Worm (Caenorhabditis elegans) whole organism, young adult: ENCODE results near the gene ZK792.1.
A peak's percentile ranks its signal among the peaks of the same experiment; 100 is the strongest.

ENCODE experiments used
- B0019.2 ChIP-seq: fragments of 200-800 bp; sonication (Bioruptor generic); conservative IDR thresholded peaks from 2 replicates; pipeline ENCODE4 v1.3.6; 2022; ENCODE audit warnings: missing genetic modification reagents, missing genetic modification characterization, missing compliant biosample characterization
- C06A6.2 ChIP-seq: fragments of 200-800 bp; sonication (Bioruptor generic); conservative IDR thresholded peaks from 2 replicates; pipeline ENCODE4 v1.3.6; 2022; ENCODE audit warnings: missing genetic modification characterization, missing compliant biosample characterization
- C17E4.6 ChIP-seq: fragments of 200-800 bp; sonication (Bioruptor generic); IDR thresholded peaks from 2 replicates; pipeline ENCODE4 v1.3.6; 2022; ENCODE audit warnings: missing genetic modification reagents, missing genetic modification characterization, missing compliant biosample characterization
- F23B12.7 ChIP-seq: sonication (generic microtip); optimal IDR thresholded peaks from 2 replicates; lab custom pipeline; 2017; ENCODE audit warnings: missing genetic modification characterization, mild to moderate bottlenecking, missing compliant biosample characterization, antibody characterized with exemption, moderate library complexity; ENCODE audit not compliant: insufficient read depth
- F39B2.1 ChIP-seq: fragments of 200-800 bp; sonication (Bioruptor generic); IDR thresholded peaks from 2 replicates; pipeline ENCODE4 v1.3.6; 2022; ENCODE audit warnings: missing genetic modification reagents, missing genetic modification characterization, missing compliant biosample characterization
- K11D2.4 ChIP-seq: fragments of 200-800 bp; sonication (Bioruptor generic); IDR thresholded peaks from 2 replicates; pipeline ENCODE4 v1.3.6; 2022; ENCODE audit warnings: missing genetic modification reagents, missing genetic modification characterization, missing compliant biosample characterization
- Y67H2A.10 ChIP-seq: fragments of 200-800 bp; sonication (Bioruptor generic); conservative IDR thresholded peaks from 2 replicates; pipeline ENCODE4 v1.3.6; 2022; ENCODE audit warnings: missing genetic modification reagents, missing genetic modification characterization, missing compliant biosample characterization
- Y95B8A.8 ChIP-seq: fragments of 200-800 bp; sonication (Bioruptor generic); IDR thresholded peaks from 2 replicates; pipeline ENCODE4 v1.3.6; 2022; ENCODE audit warnings: missing genetic modification reagents, missing genetic modification characterization, missing compliant biosample characterization
- akir-1 ChIP-seq: fragments of 200-800 bp; sonication (Bioruptor generic); optimal IDR thresholded peaks from 2 replicates; lab custom pipeline; 2018; ENCODE audit warnings: mild to moderate bottlenecking, missing genetic modification characterization, moderate library complexity, missing compliant biosample characterization
- aptf-3 ChIP-seq: fragments of 200-800 bp; sonication (Bioruptor generic); IDR thresholded peaks from 2 replicates; pipeline ENCODE4 v1.3.6; 2022; ENCODE audit warnings: missing genetic modification characterization, missing compliant biosample characterization
- attf-3 ChIP-seq: fragments of 200-800 bp; sonication (Bioruptor generic); conservative IDR thresholded peaks from 2 replicates; pipeline ENCODE4 v1.3.6; 2022; ENCODE audit warnings: missing genetic modification reagents, missing genetic modification characterization, missing compliant biosample characterization
- bed-1 ChIP-seq: fragments of 200-800 bp; sonication (Bioruptor generic); IDR thresholded peaks from 2 replicates; pipeline ENCODE4 v1.3.6; 2022; ENCODE audit warnings: missing genetic modification reagents, missing genetic modification characterization, missing compliant biosample characterization
- ceh-58 ChIP-seq: fragments of 200-800 bp; sonication (Bioruptor generic); IDR thresholded peaks from 2 replicates; pipeline ENCODE4 v1.3.6; 2022; ENCODE audit warnings: missing genetic modification characterization, missing compliant biosample characterization
- die-1 ChIP-seq: sonication (generic microtip); optimal IDR thresholded peaks from 2 replicates; lab custom pipeline; 2016; ENCODE audit warnings: missing genotype, mild to moderate bottlenecking, missing genetic modification characterization, missing compliant biosample characterization
- dox-1 ChIP-seq: fragments of 200-800 bp; sonication (Bioruptor generic); IDR thresholded peaks from 2 replicates; pipeline ENCODE4 v1.3.6; 2022; ENCODE audit warnings: missing genetic modification reagents, missing genetic modification characterization, missing compliant biosample characterization
- egl-18 ChIP-seq: fragments of 200-800 bp; sonication (Bioruptor generic); IDR thresholded peaks from 2 replicates; pipeline ENCODE4 v1.3.6; 2022; ENCODE audit warnings: missing genetic modification reagents, missing genetic modification characterization, missing compliant biosample characterization
- fkh-3 ChIP-seq: sonication (generic microtip); optimal IDR thresholded peaks from 2 replicates; lab custom pipeline; 2016; ENCODE audit warnings: mild to moderate bottlenecking, missing genetic modification characterization, missing compliant biosample characterization
- let-526 ChIP-seq: fragments of 200-800 bp; sonication (Bioruptor generic); IDR thresholded peaks from 2 replicates; pipeline ENCODE4 v1.3.6; 2022; ENCODE audit warnings: missing genetic modification reagents, missing genetic modification characterization, missing compliant biosample characterization
- madf-3 ChIP-seq: fragments of 200-800 bp; sonication (Bioruptor generic); IDR thresholded peaks from 2 replicates; pipeline ENCODE4 v1.3.6; 2022; ENCODE audit warnings: missing genetic modification reagents, missing genetic modification characterization, missing compliant biosample characterization
- madf-8 ChIP-seq: fragments of 200-800 bp; sonication (Bioruptor generic); conservative IDR thresholded peaks from 2 replicates; pipeline ENCODE4 v1.3.6; 2022; ENCODE audit warnings: missing genetic modification reagents, missing genetic modification characterization, missing compliant biosample characterization
- mel-28 ChIP-seq: sonication (generic microtip); optimal IDR thresholded peaks from 2 replicates; lab custom pipeline; 2016; ENCODE audit warnings: borderline replicate concordance, mild to moderate bottlenecking, missing genetic modification characterization, missing compliant biosample characterization
- mxl-1 ChIP-seq: sonication (generic microtip); optimal IDR thresholded peaks from 2 replicates; lab custom pipeline; 2016; ENCODE audit warnings: missing genetic modification characterization, missing compliant biosample characterization
- nhr-179 ChIP-seq: sonication (generic microtip); optimal IDR thresholded peaks from 2 replicates; lab custom pipeline; 2016; ENCODE audit warnings: mild to moderate bottlenecking, missing genetic modification characterization, missing compliant biosample characterization
- nhr-80 ChIP-seq: sonication (generic microtip); optimal IDR thresholded peaks from 2 replicates; lab custom pipeline; 2016; ENCODE audit warnings: missing genetic modification characterization, missing compliant biosample characterization
- rcor-1 ChIP-seq: fragments of 200-800 bp; sonication (Bioruptor generic); IDR thresholded peaks from 2 replicates; pipeline ENCODE4 v1.3.6; 2022; ENCODE audit warnings: missing genetic modification reagents, missing genetic modification characterization, missing compliant biosample characterization
- sdz-38 ChIP-seq: sonication (generic microtip); optimal IDR thresholded peaks from 2 replicates; lab custom pipeline; 2016; ENCODE audit warnings: missing genotype, missing genetic modification characterization, missing compliant biosample characterization
- sea-2 ChIP-seq: fragments of 200-800 bp; sonication (Bioruptor generic); IDR thresholded peaks from 2 replicates; pipeline ENCODE4 v1.3.6; 2022; ENCODE audit warnings: missing genetic modification characterization, missing compliant biosample characterization
- snpc-1.1 ChIP-seq: sonication (generic microtip); optimal IDR thresholded peaks from 2 replicates; lab custom pipeline; 2017; ENCODE audit warnings: missing genetic modification characterization, mild to moderate bottlenecking, missing compliant biosample characterization, antibody characterized with exemption, moderate library complexity, missing genotype, missing genetic modification reagents; ENCODE audit not compliant: insufficient read depth
- snpc-4 ChIP-seq, 5 experiments: fragments of 150-350 bp in 1 of 5; sonication (generic microtip) in 4 of 5; optimal IDR thresholded peaks; 2 replicates each; lab custom pipeline; 2014 to 2018; ENCODE audit warnings: missing genetic modification characterization in 5 of 5, missing biosample characterization in 3 of 5, antibody characterized with exemption in 2 of 5, mild to moderate bottlenecking in 2 of 5, missing compliant biosample characterization in 2 of 5, missing genotype in 2 of 5, moderate library complexity in 2 of 5, missing genetic modification reagents in 1 of 5
- tbx-9 ChIP-seq: sonication (generic microtip); optimal IDR thresholded peaks from 2 replicates; lab custom pipeline; 2016; ENCODE audit warnings: borderline replicate concordance, missing genetic modification characterization, inconsistent platforms, missing compliant biosample characterization
- unc-130 ChIP-seq: sonication (generic microtip); optimal IDR thresholded peaks from 2 replicates; lab custom pipeline; 2016; ENCODE audit warnings: missing genetic modification reagents, missing genetic modification characterization, missing compliant biosample characterization
- ztf-22 ChIP-seq: fragments of 200-800 bp; sonication (Bioruptor generic); optimal IDR thresholded peaks from 2 replicates; lab custom pipeline; 2018; ENCODE audit warnings: mild to moderate bottlenecking, missing genetic modification characterization, moderate library complexity, missing compliant biosample characterization
- ztf-28 ChIP-seq: fragments of 200-800 bp; sonication (Bioruptor generic); IDR thresholded peaks from 2 replicates; pipeline ENCODE4 v1.3.6; 2022; ENCODE audit warnings: missing genetic modification reagents, missing genetic modification characterization, missing compliant biosample characterization

ZK792.1 gene

ce11 chrIV:11692071-11692673 is 32.5 kb downstream of the ZK792.1 start (continued):
- TF ChIP-seq snpc-4 (GFP tag; optimal IDR thresholded peaks at IDR 0.05; lab: Kevin White, UChicago) (no peak), snpc-4 (tag; optimal IDR thresholded peaks at IDR 0.05; lab: Kevin White, UChicago) (peak in 3 of 4 experiments; percentile 15 to 43 (median 25)), C06A6.2 (GFP tag; lab: Robert Waterston, UW) (no peak), attf-3 (GFP tag; lab: Robert Waterston, UW) (no peak), nhr-80 (peak; percentile 98), akir-1 (no peak), die-1 (tag; lab: Kevin White, UChicago) (no peak), sdz-38 (tag; lab: Kevin White, UChicago) (no peak), F23B12.7 (tag; lab: Kevin White, UChicago) (no peak), K11D2.4 (GFP tag; lab: Robert Waterston, UW) (no peak), madf-8 (GFP tag; lab: Robert Waterston, UW) (no peak), egl-18 (GFP tag; lab: Robert Waterston, UW) (no peak), C17E4.6 (GFP tag; lab: Robert Waterston, UW) (no peak), rcor-1 (GFP tag; lab: Robert Waterston, UW) (0 out of 2 replicates have a peak, but pooled peaks have one; percentile 23), ztf-28 (GFP tag; lab: Robert Waterston, UW) (no peak)

DNA sequence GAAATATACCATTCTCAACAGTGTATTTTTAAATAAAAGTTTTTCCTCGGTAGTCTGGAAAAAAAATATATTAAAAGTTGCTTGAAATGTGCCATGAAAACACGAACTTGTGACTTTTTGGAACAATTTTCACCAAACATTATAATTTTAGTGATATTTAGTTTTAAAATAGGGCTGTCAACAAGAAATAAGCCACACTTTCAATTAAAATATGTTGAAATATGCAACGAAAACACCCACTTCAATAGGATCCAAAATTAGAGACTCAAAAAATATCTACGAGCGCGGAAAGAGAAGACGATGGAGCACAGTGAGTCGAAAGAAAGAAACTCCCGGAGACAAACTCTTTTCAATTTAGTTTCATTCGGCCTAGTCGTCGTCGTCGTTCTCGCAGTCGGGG is 33.8 kb downstream of the ZK792.1 start, which contains the start of gene ZK792.12:
ZK792.12 (plus strand) TSS at position 301 of the 400 bp plus-strand sequence.
- no peak for TF ChIP-seq B0019.2 (GFP tag; lab: Robert Waterston, UW)
- TF ChIP-seq F39B2.1 (GFP tag; lab: Robert Waterston, UW), result no peak
- TF ChIP-seq tbx-9 (tag; lab: Kevin White, UChicago), result no peak
- no peak for TF ChIP-seq madf-8 (GFP tag; lab: Robert Waterston, UW)
- TF ChIP-seq snpc-1.1 (tag; lab: Kevin White, UChicago), result no peak
- no peak for TF ChIP-seq let-526 (GFP tag; lab: Robert Waterston, UW)
- TF ChIP-seq ceh-58 (GFP tag; lab: Robert Waterston, UW), result no peak
- no peak for TF ChIP-seq unc-130
- TF ChIP-seq sea-2 (GFP tag; lab: Robert Waterston, UW), result no peak
- no peak for TF ChIP-seq ztf-22
- TF ChIP-seq dox-1 (GFP tag; lab: Robert Waterston, UW), result no peak
- no peak for TF ChIP-seq Y95B8A.8 (GFP tag; lab: Robert Waterston, UW)
- TF ChIP-seq mel-28 (tag; lab: Kevin White, UChicago), result no peak
- TF ChIP-seq nhr-179 (tag; lab: Kevin White, UChicago), result no peak
- no peak for TF ChIP-seq madf-3 (GFP tag; lab: Robert Waterston, UW)
- TF ChIP-seq mxl-1 (tag; lab: Kevin White, UChicago), result no peak
- no peak for TF ChIP-seq aptf-3 (GFP tag; lab: Robert Waterston, UW)

DNA sequence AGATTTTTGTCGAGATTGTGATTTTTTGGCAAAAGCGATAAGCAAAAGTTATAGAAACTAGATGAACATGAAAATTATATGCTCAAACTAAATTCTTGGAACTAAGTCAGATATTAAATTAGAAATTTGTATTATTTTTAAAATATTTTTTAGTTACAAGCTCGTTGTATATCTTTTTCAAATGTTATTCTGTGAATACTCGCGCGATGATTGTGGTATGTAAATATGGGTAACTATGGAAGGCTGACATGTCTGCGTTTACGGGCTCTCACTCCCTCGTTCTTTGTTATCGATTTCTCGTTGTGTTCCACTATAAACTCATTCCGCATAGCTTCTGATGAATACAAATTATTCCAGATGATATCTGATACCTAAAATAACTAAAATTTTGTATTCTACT is 34.5 kb downstream of the ZK792.1 start, which contains the start of gene ZK792.7:
ZK792.7 (plus strand) TSS at position 301 of the 400 bp plus-strand sequence.
- TF ChIP-seq Y95B8A.8 (GFP tag; lab: Robert Waterston, UW), result no peak
- TF ChIP-seq Y67H2A.10 (GFP tag; lab: Robert Waterston, UW), result no peak
- no peak for TF ChIP-seq fkh-3 (tag; lab: Kevin White, UChicago)
- TF ChIP-seq bed-1 (GFP tag; lab: Robert Waterston, UW), result no peak
- TF ChIP-seq, all 124 proteins: peak for 0
